Fruit fly (Drosophila melanogaster) whole organism, embryonic: ENCODE results near the gene lute.

Experiments used
- Atf3 ChIP-seq: fragments of 200-800 bp; sonication (Bioruptor generic); optimal IDR thresholded peaks from 3 replicates; lab custom pipeline; 2016; ENCODE audit warnings: missing biosample characterization, missing genetic modification characterization
- CG10147 ChIP-seq: fragments of 200-800 bp; sonication (Bioruptor generic); optimal IDR thresholded peaks from 2 replicates; lab custom pipeline; 2019; ENCODE audit warnings: missing biosample characterization, mild to moderate bottlenecking, missing genetic modification characterization, moderate library complexity
- CG10543 ChIP-seq: fragments of 200-800 bp; sonication (Bioruptor generic); optimal IDR thresholded peaks from 3 replicates; lab custom pipeline; 2017; ENCODE audit warnings: missing biosample characterization, mild to moderate bottlenecking, missing genetic modification characterization, moderate library complexity
- CG10979 ChIP-seq: fragments of 200-800 bp; sonication (Bioruptor generic); optimal IDR thresholded peaks from 2 replicates; lab custom pipeline; 2018; ENCODE audit warnings: missing biosample characterization, mild to moderate bottlenecking, missing genetic modification characterization, moderate library complexity
- CG11085 ChIP-seq: fragments of 200-800 bp; sonication (Bioruptor generic); IDR thresholded peaks from 2 replicates; pipeline ENCODE4 v1.3.6; 2022; ENCODE audit warnings: missing biosample characterization, missing genetic modification characterization
- CG11695 ChIP-seq: fragments of 200-800 bp; sonication (Bioruptor generic); IDR thresholded peaks from 3 replicates; pipeline ENCODE4 v1.3.6; 2022; ENCODE audit warnings: missing biosample characterization, missing genetic modification characterization
- CG12219 ChIP-seq: fragments of 200-800 bp; sonication (Bioruptor generic); optimal IDR thresholded peaks from 3 replicates; lab custom pipeline; 2018; ENCODE audit warnings: missing biosample characterization, mild to moderate bottlenecking, missing genetic modification characterization
- CG13624 ChIP-seq: fragments of 200-800 bp; sonication (Bioruptor generic); optimal IDR thresholded peaks from 2 replicates; lab custom pipeline; 2016; ENCODE audit warnings: missing biosample characterization, missing genetic modification characterization
- CG1529 ChIP-seq: fragments of 200-800 bp; sonication (Bioruptor generic); optimal IDR thresholded peaks from 3 replicates; lab custom pipeline; 2018; ENCODE audit warnings: missing biosample characterization, missing genetic modification characterization
- CG1602 ChIP-seq: fragments of 200-800 bp; sonication (Bioruptor generic); optimal IDR thresholded peaks from 3 replicates; lab custom pipeline; 2016; ENCODE audit warnings: missing biosample characterization, missing genetic modification characterization
- CG30020 ChIP-seq: fragments of 200-800 bp; optimal IDR thresholded peaks from 2 replicates; lab custom pipeline; 2019; ENCODE audit warnings: missing biosample characterization, mild to moderate bottlenecking, missing genetic modification characterization, moderate library complexity
- CG31224 ChIP-seq: fragments of 200-800 bp; sonication (Bioruptor generic); IDR thresholded peaks from 2 replicates; pipeline ENCODE4 v1.3.6; 2022; ENCODE audit warnings: missing biosample characterization, missing genetic modification characterization
- CG33557 ChIP-seq: fragments of 200-800 bp; sonication (Bioruptor generic); optimal IDR thresholded peaks from 2 replicates; lab custom pipeline; 2019; ENCODE audit warnings: missing biosample characterization, mild to moderate bottlenecking, missing genetic modification characterization, moderate library complexity
- CG3847 ChIP-seq: fragments of 200-800 bp; sonication (Bioruptor generic); IDR thresholded peaks from 2 replicates; pipeline ENCODE4 v1.3.6; 2022; ENCODE audit warnings: missing biosample characterization, missing genetic modification characterization
- CG8089 ChIP-seq: fragments of 200-800 bp; sonication (Bioruptor generic); optimal IDR thresholded peaks from 3 replicates; lab custom pipeline; 2016; ENCODE audit warnings: missing biosample characterization, missing genetic modification characterization
- CG8359 ChIP-seq: fragments of 200-800 bp; sonication (Bioruptor generic); optimal IDR thresholded peaks from 2 replicates; lab custom pipeline; 2017; ENCODE audit warnings: missing biosample characterization, mild to moderate bottlenecking, missing genetic modification characterization, borderline replicate concordance
- CG8388 ChIP-seq: fragments of 200-800 bp; sonication (Bioruptor generic); optimal IDR thresholded peaks from 2 replicates; lab custom pipeline; 2019; ENCODE audit warnings: missing biosample characterization, mild to moderate bottlenecking, missing genetic modification characterization, moderate library complexity
- CG9932 ChIP-seq: fragments of 200-800 bp; sonication (Bioruptor generic); IDR thresholded peaks from 2 replicates; pipeline ENCODE4 v1.3.6; 2022; ENCODE audit warnings: missing biosample characterization, missing genetic modification characterization
- D ChIP-seq, 2 experiments: fragments of 200-800 bp in 1 of 2; fragments of >200 bp in 1 of 2; sonication (Bioruptor generic) in 1 of 2; optimal IDR thresholded peaks; 2 replicates in 1 of 2; 3 replicates in 1 of 2; lab custom pipeline; 2017; ENCODE audit warnings: mild to moderate bottlenecking in 1 of 2, missing biosample characterization in 1 of 2, missing genetic modification characterization in 1 of 2, missing genetic modification reagents in 1 of 2
- Dbx ChIP-seq: fragments of 200-800 bp; sonication (Bioruptor generic); IDR thresholded peaks from 3 replicates; pipeline ENCODE4 v1.3.6; 2022; ENCODE audit warnings: missing biosample characterization, missing genetic modification characterization
- Dll ChIP-seq: fragments of 200-800 bp; sonication (Bioruptor generic); IDR thresholded peaks from 4 replicates; pipeline ENCODE4 v1.3.6; 2022; ENCODE audit warnings: missing biosample characterization, missing genetic modification characterization; ENCODE audit not compliant: partially characterized antibody
- Drgx ChIP-seq: fragments of 200-800 bp; sonication (Bioruptor generic); IDR thresholded peaks from 2 replicates; pipeline ENCODE4 v1.3.6; 2022; ENCODE audit warnings: missing biosample characterization, missing genetic modification characterization
- Eip74EF ChIP-seq, 2 experiments: fragments of 200-800 bp in 1 of 2; fragments of >200 bp in 1 of 2; sonication (Bioruptor generic) in 1 of 2; optimal IDR thresholded peaks; 2 replicates each; lab custom pipeline; 2017 to 2019; ENCODE audit warnings: missing biosample characterization in 2 of 2, missing genetic modification characterization in 2 of 2, mild to moderate bottlenecking in 1 of 2, moderate library complexity in 1 of 2
- Ets97D ChIP-seq: fragments of 200-800 bp; sonication (Bioruptor generic); optimal IDR thresholded peaks from 3 replicates; lab custom pipeline; 2016; ENCODE audit warnings: missing biosample characterization, missing genetic modification characterization
- H2.0 ChIP-seq: fragments of 200-800 bp; sonication (Bioruptor generic); IDR thresholded peaks from 2 replicates; pipeline ENCODE4 v1.3.6; 2022; ENCODE audit warnings: missing biosample characterization, missing genetic modification characterization
- Hmr ChIP-seq: fragments of 200-800 bp; sonication (Bioruptor generic); optimal IDR thresholded peaks from 3 replicates; lab custom pipeline; 2017; ENCODE audit warnings: mild to moderate bottlenecking, missing biosample characterization, missing genetic modification reagents, missing genetic modification characterization
- Hr51 ChIP-seq, 2 experiments: fragments of 200-800 bp; sonication (Bioruptor generic); optimal IDR thresholded peaks; 2 replicates in 1 of 2; 3 replicates in 1 of 2; lab custom pipeline; 2016 to 2018; ENCODE audit warnings: missing biosample characterization in 2 of 2, missing genetic modification characterization in 2 of 2, mild to moderate bottlenecking in 1 of 2, moderate library complexity in 1 of 2
- Kr ChIP-seq: fragments of 200-800 bp; sonication (Bioruptor generic); optimal IDR thresholded peaks from 2 replicates; lab custom pipeline; 2017; ENCODE audit warnings: missing biosample characterization, mild to moderate bottlenecking, missing genetic modification characterization
- NC2β ChIP-seq: fragments of 200-800 bp; sonication (Bioruptor generic); optimal IDR thresholded peaks from 2 replicates; lab custom pipeline; 2016; ENCODE audit warnings: missing biosample characterization, missing genetic modification characterization
- Nf-YA ChIP-seq: fragments of 200-800 bp; sonication (Bioruptor generic); IDR thresholded peaks from 2 replicates; pipeline ENCODE4 v1.3.6; 2022; ENCODE audit warnings: missing biosample characterization, missing genetic modification characterization
- Oli ChIP-seq: fragments of 200-800 bp; sonication (Bioruptor generic); optimal IDR thresholded peaks from 2 replicates; lab custom pipeline; 2018; ENCODE audit warnings: missing biosample characterization, mild to moderate bottlenecking, missing genetic modification characterization, moderate library complexity
- Scr ChIP-seq: fragments of 200-800 bp; sonication (Bioruptor generic); IDR thresholded peaks from 2 replicates; pipeline ENCODE4 v1.3.6; 2022; ENCODE audit warnings: missing biosample characterization, missing genetic modification characterization; ENCODE audit not compliant: partially characterized antibody
- Six4 ChIP-seq: fragments of 200-800 bp; sonication (Bioruptor generic); optimal IDR thresholded peaks from 2 replicates; lab custom pipeline; 2016; ENCODE audit warnings: missing biosample characterization, missing genetic modification characterization
- Stat92E ChIP-seq, 3 experiments: fragments of >200 bp in 2 of 3; fragments of 200-800 bp in 1 of 3; sonication (Bioruptor generic) in 1 of 3; optimal IDR thresholded peaks; 2 replicates each; lab custom pipeline; 2017 to 2019; ENCODE audit warnings: missing biosample characterization in 3 of 3, missing genetic modification characterization in 3 of 3, mild to moderate bottlenecking in 1 of 3, moderate library complexity in 1 of 3
- cato ChIP-seq: fragments of 200-800 bp; sonication (Bioruptor generic); optimal IDR thresholded peaks from 2 replicates; lab custom pipeline; 2016; ENCODE audit warnings: missing biosample characterization, missing genetic modification characterization, borderline replicate concordance
- caup ChIP-seq: fragments of 200-800 bp; sonication (Bioruptor generic); optimal IDR thresholded peaks from 3 replicates; lab custom pipeline; 2017; ENCODE audit warnings: missing biosample characterization, mild to moderate bottlenecking, missing genetic modification characterization, moderate library complexity; ENCODE audit not compliant: severe bottlenecking
- en ChIP-seq: fragments of 200-800 bp; sonication (Bioruptor generic); optimal IDR thresholded peaks from 2 replicates; lab custom pipeline; 2016; ENCODE audit warnings: missing biosample characterization, missing genetic modification characterization
- fd102C ChIP-seq: fragments of 200-800 bp; sonication (Bioruptor generic); optimal IDR thresholded peaks from 2 replicates; lab custom pipeline; 2018; ENCODE audit warnings: missing biosample characterization, mild to moderate bottlenecking, missing genetic modification characterization, moderate library complexity
- ind ChIP-seq: fragments of 200-800 bp; sonication (Bioruptor generic); optimal IDR thresholded peaks from 3 replicates; lab custom pipeline; 2016; ENCODE audit warnings: missing biosample characterization, missing genetic modification characterization
- jumu ChIP-seq: fragments of 200-800 bp; sonication (Bioruptor generic); optimal IDR thresholded peaks from 3 replicates; lab custom pipeline; 2016; ENCODE audit warnings: missing biosample characterization, missing genetic modification characterization
- ken ChIP-seq: fragments of 200-800 bp; sonication (Bioruptor generic); IDR thresholded peaks from 3 replicates; pipeline ENCODE4 v1.3.6; 2022; ENCODE audit warnings: missing biosample characterization, missing genetic modification characterization
- lab ChIP-seq: fragments of 200-800 bp; sonication (Bioruptor generic); optimal IDR thresholded peaks from 3 replicates; lab custom pipeline; 2017; ENCODE audit warnings: missing biosample characterization, missing genetic modification characterization, mild to moderate bottlenecking, moderate library complexity, missing genetic modification reagents
- nom ChIP-seq: fragments of 200-800 bp; sonication (Bioruptor generic); optimal IDR thresholded peaks from 2 replicates; lab custom pipeline; 2017; ENCODE audit warnings: missing biosample characterization, missing genetic modification characterization, mild to moderate bottlenecking, moderate library complexity, missing genetic modification reagents
- ro ChIP-seq: fragments of 200-800 bp; sonication (Bioruptor generic); IDR thresholded peaks from 2 replicates; pipeline ENCODE4 v1.3.6; 2022; ENCODE audit warnings: missing biosample characterization, missing genetic modification characterization
- scrt ChIP-seq: fragments of 200-800 bp; sonication (Bioruptor generic); optimal IDR thresholded peaks from 2 replicates; lab custom pipeline; 2018; ENCODE audit warnings: missing biosample characterization, mild to moderate bottlenecking, missing genetic modification characterization, moderate library complexity
- ssp ChIP-seq: fragments of 200-800 bp; sonication (Bioruptor generic); IDR thresholded peaks from 2 replicates; pipeline ENCODE4 v1.3.6; 2022; ENCODE audit warnings: missing biosample characterization, missing genetic modification characterization
- tup ChIP-seq: fragments of 200-800 bp; sonication (Bioruptor generic); optimal IDR thresholded peaks from 2 replicates; lab custom pipeline; 2016; ENCODE audit warnings: missing biosample characterization, mild to moderate bottlenecking, missing genetic modification characterization, moderate library complexity
- zen2 ChIP-seq: fragments of 200-800 bp; sonication (Bioruptor generic); IDR thresholded peaks from 3 replicates; pipeline ENCODE4 v1.3.6; 2022; ENCODE audit warnings: missing biosample characterization, missing genetic modification characterization; ENCODE audit not compliant: partially characterized antibody
- zfh2 ChIP-seq: fragments of 200-800 bp; sonication (Bioruptor generic); optimal IDR thresholded peaks from 2 replicates; lab custom pipeline; 2016; ENCODE audit warnings: missing biosample characterization, missing genetic modification characterization

The lute gene

dm6 chr3R:17400675-17401118 is 21.0 kb downstream of the lute start (continued):
- TF ChIP-seq caup (peak; percentile 4), nom (GFP tag; lab: Kevin White, UChicago) (no peak), CG1602 (no peak), zfh2 (GFP tag; lab: Kevin White, UChicago) (no peak), CG3847 (no peak), Eip74EF (GFP tag; optimal IDR thresholded peaks at IDR 0.05; lab: Kevin White, UChicago) (peak in 1 of 2 experiments; percentile 81), Dll (GFP tag; lab: Robert Waterston, UW) (no peak), Stat92E (GFP tag; optimal IDR thresholded peaks at IDR 0.05; lab: Kevin White, UChicago) (no peak), ssp (no peak), Oli (tag; lab: Kevin White, UChicago) (no peak), scrt (GFP tag; lab: Kevin White, UChicago) (peak; percentile 13), Kr (GFP tag; lab: Kevin White, UChicago) (no peak), lab (GFP tag; lab: Kevin White, UChicago) (peak; percentile 60), Hr51 (GFP tag; optimal IDR thresholded peaks at IDR 0.05; lab: Kevin White, UChicago) (peak in 1 of 2 experiments; percentile 22), Scr (no peak), CG10979 (tag; lab: Kevin White, UChicago) (peak; percentile 74), H2.0 (no peak), en (GFP tag; lab: Kevin White, UChicago) (peak; percentile 26), CG10543 (GFP tag; lab: Kevin White, UChicago) (no peak), CG8089 (no peak), Nf-YA (GFP tag; lab: Robert Waterston, UW) (no peak), ind (peak; percentile 30), CG8388 (GFP tag; lab: Kevin White, UChicago) (peak; percentile 40), CG13624 (GFP tag; lab: Kevin White, UChicago) (peak; percentile 31), Drgx (peak; percentile 60), Ets97D (no peak), tup (GFP tag; lab: Kevin White, UChicago) (no peak), ken (GFP tag; lab: Robert Waterston, UW) (no peak), zen2 (GFP tag; lab: Robert Waterston, UW) (no peak), CG1529 (no peak), CG11695 (GFP tag; lab: Robert Waterston, UW) (no peak), CG31224 (no peak), Six4 (peak; percentile 47), Hmr (GFP tag; lab: Kevin White, UChicago) (peak; percentile 22), NC2β (no peak), Atf3 (GFP tag; lab: Kevin White, UChicago) (no peak), Dbx (GFP tag; lab: Robert Waterston, UW) (0 out of 3 replicates have a peak, but pooled peaks have one; percentile 28), jumu (GFP tag; lab: Kevin White, UChicago) (peak; percentile 2), CG11085 (GFP tag; lab: Robert Waterston, UW) (no peak), ro (GFP tag; lab: Robert Waterston, UW) (no peak), CG10147 (peak; percentile 49), D (optimal IDR thresholded peaks at IDR 0.05; lab: Kevin White, UChicago) (no peak), D (GFP tag; optimal IDR thresholded peaks at IDR 0.05; lab: Kevin White, UChicago) (peak; percentile 67), cato (GFP tag; lab: Kevin White, UChicago) (no peak), CG33557 (no peak), fd102C (no peak), CG9932 (GFP tag; lab: Robert Waterston, UW) (no peak), CG30020 (tag; lab: Kevin White, UChicago) (no peak), CG8359 (GFP tag; lab: Kevin White, UChicago) (peak; percentile 50), CG12219 (GFP tag; lab: Kevin White, UChicago) (no peak)
